Fruit fly (Drosophila melanogaster) whole organism, embryonic: ENCODE data around the gene CG16903.

ENCODE experiments used
- ATbp ChIP-seq: fragments of 200-800 bp; sonication (Bioruptor generic); optimal IDR thresholded peaks from 2 replicates; lab custom pipeline; 2017; ENCODE audit warnings: missing biosample characterization, mild to moderate bottlenecking, missing genetic modification characterization, missing genetic modification reagents
- Abd-B ChIP-seq: fragments of 200-800 bp; sonication (Bioruptor generic); optimal IDR thresholded peaks from 2 replicates; lab custom pipeline; 2018; ENCODE audit warnings: missing biosample characterization, mild to moderate bottlenecking, missing genetic modification characterization, moderate library complexity
- Adf1 ChIP-seq: fragments of 200-800 bp; sonication (Bioruptor generic); IDR thresholded peaks from 2 replicates; pipeline ENCODE4 v1.3.6; 2022; ENCODE audit warnings: missing biosample characterization, missing genetic modification characterization
- Antp ChIP-seq: fragments of 200-800 bp; sonication (Bioruptor generic); optimal IDR thresholded peaks from 3 replicates; lab custom pipeline; 2016; ENCODE audit warnings: missing biosample characterization, missing genetic modification characterization
- C15 ChIP-seq: fragments of 200-800 bp; sonication (Bioruptor generic); IDR thresholded peaks from 3 replicates; pipeline ENCODE4 v1.3.6; 2022; ENCODE audit warnings: missing biosample characterization, missing genetic modification characterization
- CG10147 ChIP-seq: fragments of 200-800 bp; sonication (Bioruptor generic); optimal IDR thresholded peaks from 2 replicates; lab custom pipeline; 2019; ENCODE audit warnings: missing biosample characterization, mild to moderate bottlenecking, missing genetic modification characterization, moderate library complexity
- CG10462 ChIP-seq: fragments of 200-800 bp; sonication (Bioruptor generic); optimal IDR thresholded peaks from 2 replicates; lab custom pipeline; 2016; ENCODE audit warnings: missing biosample characterization, missing genetic modification characterization
- CG11456 ChIP-seq: fragments of 200-800 bp; sonication (Bioruptor generic); IDR thresholded peaks from 3 replicates; pipeline ENCODE4 v1.3.6; 2022; ENCODE audit warnings: missing biosample characterization, missing genetic modification characterization
- CG11504 ChIP-seq: fragments of 200-800 bp; sonication (Bioruptor generic); optimal IDR thresholded peaks from 3 replicates; lab custom pipeline; 2019; ENCODE audit warnings: missing biosample characterization, mild to moderate bottlenecking, missing genetic modification characterization, moderate library complexity
- CG12299 ChIP-seq: fragments of 200-800 bp; sonication (Bioruptor generic); optimal IDR thresholded peaks from 2 replicates; lab custom pipeline; 2018; ENCODE audit warnings: missing biosample characterization, mild to moderate bottlenecking, missing genetic modification characterization
- CG13123 ChIP-seq: fragments of 200-800 bp; sonication (Bioruptor generic); optimal IDR thresholded peaks from 2 replicates; lab custom pipeline; 2016; ENCODE audit warnings: missing biosample characterization, missing genetic modification characterization
- CG13296 ChIP-seq: fragments of 200-800 bp; sonication (Bioruptor generic); optimal IDR thresholded peaks from 3 replicates; lab custom pipeline; 2018; ENCODE audit warnings: missing biosample characterization, mild to moderate bottlenecking, missing genetic modification characterization
- CG17328 ChIP-seq: fragments of 200-800 bp; sonication (Bioruptor generic); IDR thresholded peaks from 2 replicates; pipeline ENCODE4 v1.3.6; 2022; ENCODE audit warnings: missing biosample characterization, missing genetic modification characterization
- CG17385 ChIP-seq: fragments of 200-800 bp; sonication (Bioruptor generic); optimal IDR thresholded peaks from 3 replicates; lab custom pipeline; 2018; ENCODE audit warnings: missing biosample characterization, mild to moderate bottlenecking, missing genetic modification characterization
- CG17829 ChIP-seq: fragments of 200-800 bp; optimal IDR thresholded peaks from 2 replicates; lab custom pipeline; 2019; ENCODE audit warnings: missing biosample characterization, mild to moderate bottlenecking, missing genetic modification characterization, moderate library complexity
- CG17912 ChIP-seq: fragments of 200-800 bp; sonication (Bioruptor generic); optimal IDR thresholded peaks from 2 replicates; lab custom pipeline; 2018; ENCODE audit warnings: missing biosample characterization, mild to moderate bottlenecking, missing genetic modification characterization
- CG3407 ChIP-seq: fragments of 200-800 bp; sonication (Bioruptor generic); optimal IDR thresholded peaks from 2 replicates; lab custom pipeline; 2018; ENCODE audit warnings: missing biosample characterization, mild to moderate bottlenecking, missing genetic modification characterization
- CG3995 ChIP-seq: fragments of 200-800 bp; sonication (Bioruptor generic); optimal IDR thresholded peaks from 3 replicates; lab custom pipeline; 2016; ENCODE audit warnings: missing biosample characterization, missing genetic modification characterization
- CG4404 ChIP-seq: fragments of 200-800 bp; sonication (Bioruptor generic); IDR thresholded peaks from 2 replicates; pipeline ENCODE4 v1.3.6; 2022; ENCODE audit warnings: missing biosample characterization, missing genetic modification characterization
- CG6175 ChIP-seq: fragments of 200-800 bp; sonication (Bioruptor generic); IDR thresholded peaks from 3 replicates; pipeline ENCODE4 v1.3.6; 2022; ENCODE audit warnings: missing biosample characterization, missing genetic modification characterization
- CG7357 ChIP-seq: fragments of 200-800 bp; sonication (Bioruptor generic); IDR thresholded peaks from 3 replicates; pipeline ENCODE4 v1.3.6; 2022; ENCODE audit warnings: missing biosample characterization, missing genetic modification characterization
- CG7372 ChIP-seq: fragments of 200-800 bp; sonication (Bioruptor generic); IDR thresholded peaks from 2 replicates; pipeline ENCODE4 v1.3.6; 2022; ENCODE audit warnings: missing biosample characterization, missing genetic modification characterization
- CG8765 ChIP-seq: fragments of 200-800 bp; sonication (Bioruptor generic); IDR thresholded peaks from 2 replicates; pipeline ENCODE4 v1.3.6; 2022; ENCODE audit warnings: missing biosample characterization, missing genetic modification characterization
- CG9609 ChIP-seq: fragments of 200-800 bp; sonication (Bioruptor generic); optimal IDR thresholded peaks from 3 replicates; lab custom pipeline; 2016; ENCODE audit warnings: missing biosample characterization, missing genetic modification characterization
- CoRest ChIP-seq: fragments of 200-800 bp; sonication (Bioruptor generic); optimal IDR thresholded peaks from 3 replicates; lab custom pipeline; 2018; ENCODE audit warnings: missing biosample characterization, mild to moderate bottlenecking, missing genetic modification characterization, moderate library complexity
- D19A ChIP-seq: fragments of 200-800 bp; optimal IDR thresholded peaks from 3 replicates; lab custom pipeline; 2019; ENCODE audit warnings: missing biosample characterization, mild to moderate bottlenecking, missing genetic modification characterization, moderate library complexity
- Eip74EF ChIP-seq, 2 experiments: fragments of 200-800 bp in 1 of 2; fragments of >200 bp in 1 of 2; sonication (Bioruptor generic) in 1 of 2; optimal IDR thresholded peaks; 2 replicates each; lab custom pipeline; 2017 to 2019; ENCODE audit warnings: missing biosample characterization in 2 of 2, missing genetic modification characterization in 2 of 2, mild to moderate bottlenecking in 1 of 2, moderate library complexity in 1 of 2
- Fer3 ChIP-seq: fragments of 200-800 bp; sonication (Bioruptor generic); optimal IDR thresholded peaks from 2 replicates; lab custom pipeline; 2018; ENCODE audit warnings: missing biosample characterization, mild to moderate bottlenecking, missing genetic modification characterization, moderate library complexity
- Gug ChIP-seq: fragments of 200-800 bp; sonication (Bioruptor generic); IDR thresholded peaks from 4 replicates; pipeline ENCODE4 v1.3.6; 2022; ENCODE audit warnings: missing biosample characterization, missing genetic modification characterization
- Lhr ChIP-seq: fragments of 200-800 bp; sonication (Bioruptor generic); optimal IDR thresholded peaks from 3 replicates; lab custom pipeline; 2017; ENCODE audit warnings: mild to moderate bottlenecking, missing biosample characterization, missing genetic modification reagents, missing genetic modification characterization
- Mrtf ChIP-seq: fragments of 200-800 bp; sonication (Bioruptor generic); IDR thresholded peaks from 3 replicates; pipeline ENCODE4 v1.3.6; 2022; ENCODE audit warnings: missing biosample characterization, missing genetic modification characterization
- Nf-YB ChIP-seq: fragments of 200-800 bp; sonication (Bioruptor generic); optimal IDR thresholded peaks from 3 replicates; lab custom pipeline; 2019; ENCODE audit warnings: missing biosample characterization, mild to moderate bottlenecking, missing genetic modification characterization, moderate library complexity
- Sry-β ChIP-seq: fragments of 200-800 bp; sonication (Bioruptor generic); optimal IDR thresholded peaks from 2 replicates; lab custom pipeline; 2018; ENCODE audit warnings: missing biosample characterization, mild to moderate bottlenecking, missing genetic modification characterization, moderate library complexity
- Vsx1 ChIP-seq: fragments of 200-800 bp; sonication (Bioruptor generic); optimal IDR thresholded peaks from 2 replicates; lab custom pipeline; 2017; ENCODE audit warnings: missing biosample characterization, mild to moderate bottlenecking, missing genetic modification characterization, missing genetic modification reagents
- chif ChIP-seq, 2 experiments: fragments of 200-800 bp; sonication (Bioruptor generic); optimal IDR thresholded peaks; 3 replicates each; lab custom pipeline; 2016; ENCODE audit warnings: missing biosample characterization in 2 of 2, missing genetic modification characterization in 2 of 2
- ci ChIP-seq: fragments of 200-800 bp; sonication (Bioruptor generic); IDR thresholded peaks from 3 replicates; pipeline ENCODE4 v1.3.6; 2022; ENCODE audit warnings: missing biosample characterization, missing genetic modification characterization
- dati ChIP-seq: fragments of 200-800 bp; sonication (Bioruptor generic); IDR thresholded peaks from 2 replicates; pipeline ENCODE4 v1.3.6; 2022; ENCODE audit warnings: missing biosample characterization, missing genetic modification characterization
- en ChIP-seq: fragments of 200-800 bp; sonication (Bioruptor generic); optimal IDR thresholded peaks from 2 replicates; lab custom pipeline; 2016; ENCODE audit warnings: missing biosample characterization, missing genetic modification characterization
- lov ChIP-seq, 2 experiments: fragments of 200-800 bp in 1 of 2; fragments of >200 bp in 1 of 2; sonication (Bioruptor generic) in 1 of 2; IDR thresholded peaks in 1 of 2; optimal IDR thresholded peaks in 1 of 2; 2 replicates in 1 of 2; 3 replicates in 1 of 2; pipeline versions ENCODE4 v1.3.6 to Lab custom; 2017 to 2022; ENCODE audit warnings: missing biosample characterization in 1 of 2, missing genetic modification characterization in 1 of 2
- maf-S ChIP-seq: fragments of 200-800 bp; sonication (Bioruptor generic); optimal IDR thresholded peaks from 2 replicates; lab custom pipeline; 2016; ENCODE audit warnings: missing biosample characterization, missing genetic modification characterization
- nom ChIP-seq: fragments of 200-800 bp; sonication (Bioruptor generic); optimal IDR thresholded peaks from 2 replicates; lab custom pipeline; 2017; ENCODE audit warnings: missing biosample characterization, missing genetic modification characterization, mild to moderate bottlenecking, moderate library complexity, missing genetic modification reagents
- prd ChIP-seq, 3 experiments: fragments of >200 bp in 2 of 3; fragments of 200-800 bp in 1 of 3; sonication (Bioruptor generic) in 1 of 3; optimal IDR thresholded peaks in 2 of 3; IDR thresholded peaks in 1 of 3; 2 replicates in 2 of 3; 3 replicates in 1 of 3; pipeline versions ENCODE4 v1.3.6 to Lab custom; 2017 to 2022; ENCODE audit warnings: missing biosample characterization in 1 of 3, missing genetic modification characterization in 1 of 3
- slou ChIP-seq: fragments of 200-800 bp; sonication (Bioruptor generic); optimal IDR thresholded peaks from 3 replicates; lab custom pipeline; 2016; ENCODE audit warnings: missing biosample characterization, missing genetic modification characterization
- slp2 ChIP-seq: fragments of 200-800 bp; sonication (Bioruptor generic); optimal IDR thresholded peaks from 2 replicates; lab custom pipeline; 2016; ENCODE audit warnings: missing biosample characterization, missing genetic modification characterization
- sob ChIP-seq: fragments of 200-800 bp; sonication (Bioruptor generic); IDR thresholded peaks from 2 replicates; pipeline ENCODE4 v1.3.6; 2022; ENCODE audit warnings: missing biosample characterization, missing genetic modification characterization
- stc ChIP-seq: fragments of 200-800 bp; sonication (Bioruptor generic); IDR thresholded peaks from 2 replicates; pipeline ENCODE4 v1.3.6; 2022; ENCODE audit warnings: missing biosample characterization, missing genetic modification characterization
- tin ChIP-seq: fragments of 200-800 bp; sonication (Bioruptor generic); optimal IDR thresholded peaks from 3 replicates; lab custom pipeline; 2016; ENCODE audit warnings: missing biosample characterization, missing genetic modification characterization
- vfl ChIP-seq: fragments of 200-800 bp; sonication (Bioruptor generic); optimal IDR thresholded peaks from 2 replicates; lab custom pipeline; 2016; ENCODE audit warnings: missing biosample characterization, missing genetic modification characterization
- wdn ChIP-seq: fragments of 200-800 bp; sonication (Bioruptor generic); IDR thresholded peaks from 2 replicates; pipeline ENCODE4 v1.3.6; 2022; ENCODE audit warnings: missing biosample characterization, missing genetic modification characterization
- wek ChIP-seq: fragments of 200-800 bp; sonication (Bioruptor generic); optimal IDR thresholded peaks from 3 replicates; lab custom pipeline; 2018; ENCODE audit warnings: missing biosample characterization, mild to moderate bottlenecking, missing genetic modification characterization, moderate library complexity

Gene CG16903

dm6 chrX:2087501-2087900 lies 7.3 kb upstream of the CG16903 start (continued):
- TF ChIP-seq wek (GFP tag; lab: Kevin White, UChicago) (peak; percentile 55), prd (optimal IDR thresholded peaks at IDR 0.05; lab: Kevin White, UChicago) (no peak), prd (GFP tag; IDR thresholded peaks at IDR 0.05; lab: Robert Waterston, UW) (peak; percentile 82), wdn (GFP tag; lab: Robert Waterston, UW) (peak; percentile 53), CG17385 (GFP tag; lab: Kevin White, UChicago) (peak; percentile 50), CG12299 (tag; lab: Kevin White, UChicago) (no peak), CG3995 (no peak), en (GFP tag; lab: Kevin White, UChicago) (no peak), Gug (GFP tag; lab: Robert Waterston, UW) (peak; percentile 73), Sry-β (no peak), CG17829 (peak; percentile 48), slou (GFP tag; lab: Kevin White, UChicago) (no peak), CG17328 (GFP tag; lab: Robert Waterston, UW) (peak; percentile 77), C15 (GFP tag; lab: Robert Waterston, UW) (no peak), slp2 (GFP tag; lab: Kevin White, UChicago) (peak; percentile 14), CG17912 (GFP tag; lab: Kevin White, UChicago) (no peak), Lhr (GFP tag; lab: Kevin White, UChicago) (peak; percentile 4), Mrtf (GFP tag; lab: Robert Waterston, UW) (peak; percentile 44; the same call in 2 of the 3 replicates), CG10462 (GFP tag; lab: Kevin White, UChicago) (peak; percentile 27), CG13296 (GFP tag; lab: Kevin White, UChicago) (no peak), sob (GFP tag; lab: Robert Waterston, UW) (peak; percentile 47; the same call in 1 of the 2 replicates), Fer3 (tag; lab: Kevin White, UChicago) (peak; percentile 18), CG7372 (GFP tag; lab: Robert Waterston, UW) (no peak), CG11456 (GFP tag; lab: Robert Waterston, UW) (0 out of 3 replicates have a peak, but pooled peaks have one; percentile 52), Nf-YB (GFP tag; lab: Kevin White, UChicago) (peak; percentile 36), CG11504 (tag; lab: Kevin White, UChicago) (peak; percentile 69), ATbp (GFP tag; lab: Kevin White, UChicago) (peak; percentile 81), chif (GFP tag; optimal IDR thresholded peaks at IDR 0.05; lab: Kevin White, UChicago) (peak; percentile 42 to 46), ci (peak; percentile 94), tin (GFP tag; lab: Kevin White, UChicago) (peak; percentile 24), Eip74EF (GFP tag; optimal IDR thresholded peaks at IDR 0.05; lab: Kevin White, UChicago) (peak in 1 of 2 experiments; percentile 3), lov (optimal IDR thresholded peaks at IDR 0.05; lab: Kevin White, UChicago) (no peak), lov (GFP tag; IDR thresholded peaks at IDR 0.05; lab: Robert Waterston, UW) (0 out of 3 replicates have a peak, but pooled peaks have one; percentile 48), Antp (GFP tag; lab: Kevin White, UChicago) (peak; percentile 42), Adf1 (GFP tag; lab: Robert Waterston, UW) (no peak), stc (GFP tag; lab: Robert Waterston, UW) (peak; percentile 67), Vsx1 (GFP tag; lab: Kevin White, UChicago) (no peak), dati (GFP tag; lab: Robert Waterston, UW) (peak; percentile 60), CG13123 (GFP tag; lab: Kevin White, UChicago) (no peak), CoRest (tag; lab: Kevin White, UChicago) (peak; percentile 64), maf-S (GFP tag; lab: Kevin White, UChicago) (no peak), CG8765 (GFP tag; lab: Robert Waterston, UW) (no peak), CG4404 (no peak), D19A (tag; lab: Kevin White, UChicago) (peak; percentile 56), CG10147 (no peak), Abd-B (GFP tag; lab: Kevin White, UChicago) (peak; percentile 31), CG9609 (peak; percentile 34), CG7357 (GFP tag; lab: Robert Waterston, UW) (peak; percentile 50; the same call in 1 of the 3 replicates), CG6175 (0 out of 3 replicates have a peak, but pooled peaks have one; percentile 24), CG3407 (GFP tag; lab: Kevin White, UChicago) (peak; percentile 62), nom (GFP tag; lab: Kevin White, UChicago) (no peak), vfl (no peak)
